Worm (Caenorhabditis elegans): Measurements from ENCODE around the gene C17B7.14.

The C17B7.14 gene

ce11 chrV:3347486-3347885 is 27.2 kb upstream of the C17B7.14 start:
- TF ChIP-seq nhr-12 (tag; optimal IDR thresholded peaks at IDR 0.05): no peak
- peak in 1 of 2 experiments; percentile 36 for TF ChIP-seq lsy-2 (tag; optimal IDR thresholded peaks at IDR 0.05)
- TF ChIP-seq F13H6.1 (tag; optimal IDR thresholded peaks at IDR 0.05): peak; percentile 57
- TF ChIP-seq sma-9 (GFP tag; optimal IDR thresholded peaks at IDR 0.05): peak; percentile 88
- no peak for TF ChIP-seq sma-9 (tag; optimal IDR thresholded peaks at IDR 0.05)

ce11 chrV:3346434-3347019 is 26.2 kb upstream of the C17B7.14 start, which contains the start of gene fbxa-65:
fbxa-65 (minus strand) TSS chrV:3346484.
- peak; percentile 7 for TF ChIP-seq sma-9 (GFP tag; optimal IDR thresholded peaks at IDR 0.05)
- TF ChIP-seq sma-9 (tag; optimal IDR thresholded peaks at IDR 0.05): no peak
- TF ChIP-seq lsy-2 (tag; optimal IDR thresholded peaks at IDR 0.05): peak in 1 of 2 experiments; percentile 19
- no peak for TF ChIP-seq skn-1 (tag; optimal IDR thresholded peaks at IDR 0.05)
- no peak for TF ChIP-seq alr-1 (tag; optimal IDR thresholded peaks at IDR 0.05)
- no peak for TF ChIP-seq dmd-4 (tag; optimal IDR thresholded peaks at IDR 0.05)
- peak; percentile 22 for TF ChIP-seq C34F6.9 (tag; optimal IDR thresholded peaks at IDR 0.05)
- TF ChIP-seq nhr-21 (tag; optimal IDR thresholded peaks at IDR 0.05): no peak
- no peak for TF ChIP-seq nhr-129 (tag; optimal IDR thresholded peaks at IDR 0.05)
- TF ChIP-seq aly-2 (tag; optimal IDR thresholded peaks at IDR 0.05): no peak
- no peak for TF ChIP-seq nhr-77 (tag; optimal IDR thresholded peaks at IDR 0.05)
- no peak for TF ChIP-seq sma-3 (GFP tag; optimal IDR thresholded peaks at IDR 0.05)
- TF ChIP-seq nhr-11 (tag; optimal IDR thresholded peaks at IDR 0.05): no peak
- no peak for TF ChIP-seq ztf-4 (tag; optimal IDR thresholded peaks at IDR 0.05)
- no peak for TF ChIP-seq unc-62 (GFP tag; optimal IDR thresholded peaks at IDR 0.05)
- TF ChIP-seq unc-55 (GFP tag; optimal IDR thresholded peaks at IDR 0.05): no peak
- no peak for TF ChIP-seq lin-13 (GFP tag; optimal IDR thresholded peaks at IDR 0.05)
- TF ChIP-seq F13H6.1 (tag; optimal IDR thresholded peaks at IDR 0.05): no peak
- TF ChIP-seq Y55F3AM.14 (GFP tag; optimal IDR thresholded peaks at IDR 0.05): no peak
- no peak for TF ChIP-seq mdl-1 (tag; optimal IDR thresholded peaks at IDR 0.05)
- no peak for TF ChIP-seq egl-27 (tag; optimal IDR thresholded peaks at IDR 0.05)
- TF ChIP-seq mab-5 (tag; optimal IDR thresholded peaks at IDR 0.05): no peak
- no peak for TF ChIP-seq elt-3 (tag; optimal IDR thresholded peaks at IDR 0.05)
- no peak for TF ChIP-seq nhr-23 (tag; optimal IDR thresholded peaks at IDR 0.05)
- no peak for TF ChIP-seq lin-11 (tag; optimal IDR thresholded peaks at IDR 0.05)
- no peak for TF ChIP-seq crh-2 (tag; optimal IDR thresholded peaks at IDR 0.05)
- TF ChIP-seq nhr-237 (tag; optimal IDR thresholded peaks at IDR 0.05): no peak

- no peak for TF ChIP-seq fos-1 (tag; optimal IDR thresholded peaks at IDR 0.05)
- TF ChIP-seq sma-9 (GFP tag; optimal IDR thresholded peaks at IDR 0.05): peak; percentile 91
- no peak for TF ChIP-seq sma-9 (tag; optimal IDR thresholded peaks at IDR 0.05)
- TF ChIP-seq F13H6.1 (tag; optimal IDR thresholded peaks at IDR 0.05): peak; percentile 80
Observed at ce11 chrV:3344001-3344400, 23.7 kb upstream of the C17B7.14 start.

- no peak for TF ChIP-seq elt-1 (tag; optimal IDR thresholded peaks at IDR 0.05)
- no peak for TF ChIP-seq snpc-4 (tag; optimal IDR thresholded peaks at IDR 0.05)
- no peak for TF ChIP-seq nhr-25 (tag; optimal IDR thresholded peaks at IDR 0.05)
- no peak for TF ChIP-seq ama-1 (optimal IDR thresholded peaks at IDR 0.05)
- TF ChIP-seq nhr-12 (tag; optimal IDR thresholded peaks at IDR 0.05): no peak
- no peak for TF ChIP-seq lsy-2 (tag; optimal IDR thresholded peaks at IDR 0.05)
- no peak for TF ChIP-seq gmeb-1 (tag; optimal IDR thresholded peaks at IDR 0.05)
Observed at ce11 chrV:3342504-3342903, 22.2 kb upstream of the C17B7.14 start, which contains the start of gene C17B7.3. C17B7.3 (plus strand) TSS chrV:3342804.

- TF ChIP-seq alr-1 (tag; optimal IDR thresholded peaks at IDR 0.05) (no peak), sma-9 (GFP tag; optimal IDR thresholded peaks at IDR 0.05) (peak; percentile 40), sma-9 (tag; optimal IDR thresholded peaks at IDR 0.05) (no peak)
Observed at ce11 chrV:3341906-3342305, 21.6 kb upstream of the C17B7.14 start, which contains the start of gene C17B7.10. C17B7.10 (minus strand) TSS chrV:3342006.

- TF ChIP-seq ZK546.5 (tag; optimal IDR thresholded peaks at IDR 0.05) (no peak), crh-2 (tag; optimal IDR thresholded peaks at IDR 0.05) (no peak), nhr-237 (tag; optimal IDR thresholded peaks at IDR 0.05) (no peak), peb-1 (tag; optimal IDR thresholded peaks at IDR 0.05) (no peak), nhr-21 (tag; optimal IDR thresholded peaks at IDR 0.05) (no peak)
Observed at ce11 chrV:3339009-3339408, 18.7 kb upstream of the C17B7.14 start, which contains the start of gene C17B7.4. C17B7.4 (plus strand) TSS chrV:3339309.
